Worm (Caenorhabditis elegans) whole organism, L2 larva: ENCODE data around the gene C35B1.3.

Experiments
- lin-39 ChIP-seq: fragments of 150-350 bp; optimal IDR thresholded peaks from 2 replicates; lab custom pipeline; 2014; ENCODE audit warnings: missing biosample characterization, missing genetic modification reagents, missing genetic modification characterization
- lsy-2 ChIP-seq, 2 experiments: fragments of 150-350 bp in 1 of 2; sonication (generic microtip) in 1 of 2; optimal IDR thresholded peaks; 2 replicates each; lab custom pipeline; 2014 to 2017; ENCODE audit warnings: missing biosample characterization in 2 of 2, missing genetic modification characterization in 2 of 2

- TF ChIP-seq lsy-2 (tag; optimal IDR thresholded peaks at IDR 0.05; lab: Kevin White, UChicago) = peak in 1 of 2 experiments; percentile 57
- no peak for TF ChIP-seq lin-39 (tag; lab: Kevin White, UChicago)
These were observed 4.9 kb downstream of the C35B1.3 start, which contains the start of gene C35B1.2 for ce11 chrIV:4085787-4086262.
